Worm (Caenorhabditis elegans): ENCODE data around the gene ZK813.3.

- TF ChIP-seq T22C8.4 (GFP tag; IDR thresholded peaks at IDR 0.05) = no peak
- no peak for TF ChIP-seq flt-1 (GFP tag; IDR thresholded peaks at IDR 0.05)
Measured at ce11 chrX:3401701-3402100, 39.9 kb upstream of the ZK813.3 start, which contains the start of gene C04F6.9.
